Fruit fly (Drosophila melanogaster) whole organism, wandering third instar larva: Measurements from ENCODE around the gene ATPsyngamma.

Source experiments
- Dfd ChIP-seq: fragments of >200 bp; optimal IDR thresholded peaks from 2 replicates; lab custom pipeline; 2017; ENCODE audit warnings: missing biosample characterization, missing genetic modification characterization
- Dif ChIP-seq: fragments of 200-275, 200-300 bp; sonication (Bioruptor generic); optimal IDR thresholded peaks from 2 replicates; lab custom pipeline; 2018; ENCODE audit warnings: missing biosample characterization, missing genetic modification characterization; ENCODE audit not compliant: partially characterized antibody
- Hr83 ChIP-seq: fragments of 200-300 bp; sonication (Bioruptor generic); optimal IDR thresholded peaks from 2 replicates; lab custom pipeline; 2016; ENCODE audit warnings: missing biosample characterization, mild to moderate bottlenecking, missing genetic modification characterization, moderate library complexity; ENCODE audit not compliant: poor library complexity, severe bottlenecking
- N ChIP-seq: fragments of >200 bp; optimal IDR thresholded peaks from 2 replicates; lab custom pipeline; 2018; ENCODE audit warnings: missing biosample characterization, missing external identifiers, missing genetic modification characterization
- Rel ChIP-seq, 2 experiments: fragments of 200-800 bp; sonication (Bioruptor generic) in 1 of 2; optimal IDR thresholded peaks; 2 replicates in 1 of 2; 3 replicates in 1 of 2; lab custom pipeline; 2016 to 2019; ENCODE audit warnings: mild to moderate bottlenecking in 2 of 2, missing biosample characterization in 2 of 2, missing genetic modification characterization in 2 of 2, moderate library complexity in 1 of 2
- brk ChIP-seq: fragments of 200-800 bp; sonication (Bioruptor generic); optimal IDR thresholded peaks from 2 replicates; lab custom pipeline; 2016; ENCODE audit warnings: missing biosample characterization, mild to moderate bottlenecking, missing genetic modification characterization

- TF ChIP-seq Dif (GFP tag; lab: Kevin White, UChicago) (no peak), Rel (GFP tag; optimal IDR thresholded peaks at IDR 0.05; lab: Kevin White, UChicago) (no peak), Rel (tag; optimal IDR thresholded peaks at IDR 0.05; lab: Kevin White, UChicago) (no peak), Dfd (GFP tag; lab: Kevin White, UChicago) (no peak), brk (no peak), N (GFP tag; lab: Kevin White, UChicago) (no peak), Hr83 (GFP tag; lab: Kevin White, UChicago) (no peak)
Measured at dm6 chr3R:29797183-29797582, 48.2 kb upstream of the ATPsyngamma start.
